Worm (Caenorhabditis elegans) whole organism, late embryonic: ENCODE results near the gene drn-1.

Source experiments
- ama-1 ChIP-seq: fragments of 150-350 bp; optimal IDR thresholded peaks from 2 replicates; lab custom pipeline; 2014
- fkh-10 ChIP-seq: fragments of 150-350 bp; optimal IDR thresholded peaks from 2 replicates; lab custom pipeline; 2014; ENCODE audit warnings: missing biosample characterization, missing genetic modification reagents, missing genetic modification characterization
- hlh-30 ChIP-seq: sonication (generic microtip); optimal IDR thresholded peaks from 2 replicates; lab custom pipeline; 2017; ENCODE audit warnings: antibody characterized with exemption, missing genetic modification characterization, missing compliant biosample characterization; ENCODE audit not compliant: insufficient read depth
- nhr-11 ChIP-seq: fragments of 150-350 bp; optimal IDR thresholded peaks from 2 replicates; lab custom pipeline; 2014; ENCODE audit warnings: missing biosample characterization, missing genetic modification characterization
- tbx-2 ChIP-seq: sonication (generic microtip); optimal IDR thresholded peaks from 2 replicates; lab custom pipeline; 2016; ENCODE audit warnings: missing genetic modification characterization, missing compliant biosample characterization

ce11 chrII:5292226-5292752, 20.6 kb upstream of the drn-1 start, which contains the start of gene ZK622.4:
- TF ChIP-seq ama-1 (lab: Kevin White, UChicago) (no peak), tbx-2 (peak; percentile 72), hlh-30 (tag; lab: Kevin White, UChicago) (peak; percentile 64), nhr-11 (tag; lab: Kevin White, UChicago) (no peak), fkh-10 (GFP tag; lab: Kevin White, UChicago) (no peak)
